Worm (Caenorhabditis elegans) whole organism, L2 larva: ENCODE results near the gene nhr-159.

ENCODE experiments used
- alr-1 ChIP-seq: fragments of 150-350 bp; optimal IDR thresholded peaks from 2 replicates; lab custom pipeline; 2014; ENCODE audit warnings: missing biosample characterization, missing genetic modification characterization
- aly-2 ChIP-seq: fragments of 150-350 bp; optimal IDR thresholded peaks from 2 replicates; lab custom pipeline; 2014; ENCODE audit warnings: missing biosample characterization, missing genetic modification characterization
- ama-1 ChIP-seq: fragments of 150-350 bp; optimal IDR thresholded peaks from 2 replicates; lab custom pipeline; 2018; ENCODE audit warnings: inconsistent platforms
- mdl-1 ChIP-seq, 2 experiments: fragments of 150-350 bp in 1 of 2; sonication (generic microtip) in 1 of 2; optimal IDR thresholded peaks; 2 replicates each; lab custom pipeline; 2017; ENCODE audit warnings: missing biosample characterization in 2 of 2, missing genetic modification characterization in 2 of 2
- nhr-11 ChIP-seq: fragments of 150-350 bp; optimal IDR thresholded peaks from 2 replicates; lab custom pipeline; 2014; ENCODE audit warnings: missing biosample characterization, missing genetic modification characterization
- unc-62 ChIP-seq: fragments of 150-350 bp; optimal IDR thresholded peaks from 2 replicates; lab custom pipeline; 2014; ENCODE audit warnings: missing biosample characterization, missing genetic modification reagents, missing genetic modification characterization
- ztf-11 ChIP-seq: sonication (generic microtip); optimal IDR thresholded peaks from 2 replicates; lab custom pipeline; 2017; ENCODE audit warnings: missing biosample characterization, missing genetic modification characterization

DNA sequence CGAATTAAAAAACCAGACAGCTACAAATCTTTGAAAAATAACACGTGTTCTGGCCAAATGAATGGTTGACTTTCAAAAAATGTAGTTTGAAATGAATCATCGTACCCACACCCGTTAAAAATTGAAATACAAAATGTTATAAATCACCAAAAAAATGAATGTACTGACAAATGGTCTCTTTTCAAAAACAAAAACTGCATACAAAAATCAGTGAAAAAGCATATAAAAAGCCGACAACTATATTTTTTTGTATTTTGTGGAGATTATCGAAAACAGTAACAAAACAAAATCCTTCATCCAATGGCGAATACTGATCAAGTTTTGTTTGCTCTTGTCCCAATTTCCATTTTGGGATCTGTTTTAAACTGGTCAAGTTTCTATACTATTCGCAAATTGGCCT is 41.2 kb upstream of the nhr-159 start, which contains the start of gene srx-66:
- TF ChIP-seq alr-1 (no peak), ztf-11 (tag; lab: Kevin White, UChicago) (no peak), ama-1 (lab: Kevin White, UChicago) (no peak), nhr-11 (tag; lab: Kevin White, UChicago) (no peak), aly-2 (tag; lab: Kevin White, UChicago) (no peak), mdl-1 (tag; optimal IDR thresholded peaks at IDR 0.05; lab: Kevin White, UChicago) (no peak), unc-62 (GFP tag; lab: Kevin White, UChicago) (no peak)
